Fruit fly (Drosophila melanogaster) whole organism, wandering third instar larva: ENCODE data around the gene mRpS6.

ENCODE experiments used
- Abd-B ChIP-seq: fragments of >200 bp; optimal IDR thresholded peaks from 2 replicates; lab custom pipeline; 2017; ENCODE audit warnings: missing biosample characterization, missing genetic modification characterization
- Hr78 ChIP-seq: fragments of >200 bp; optimal IDR thresholded peaks from 2 replicates; lab custom pipeline; 2017; ENCODE audit warnings: missing biosample characterization, missing genetic modification characterization
- Jra ChIP-seq: sonication (Bioruptor generic); optimal IDR thresholded peaks from 2 replicates; lab custom pipeline; 2016; ENCODE audit warnings: missing biosample characterization, missing genetic modification characterization
- Myc ChIP-seq: fragments of >200 bp; optimal IDR thresholded peaks from 2 replicates; lab custom pipeline; 2017
- OdsH ChIP-seq: fragments of 200-800 bp; sonication (Bioruptor generic); optimal IDR thresholded peaks from 2 replicates; lab custom pipeline; 2016; ENCODE audit warnings: missing biosample characterization, mild to moderate bottlenecking, missing genetic modification characterization
- psq ChIP-seq: fragments of 200-800 bp; sonication (Bioruptor generic); optimal IDR thresholded peaks from 3 replicates; lab custom pipeline; 2017; ENCODE audit warnings: missing biosample characterization, mild to moderate bottlenecking, missing genetic modification characterization, moderate library complexity
- sv ChIP-seq: fragments of 200-800 bp; sonication (Bioruptor generic); optimal IDR thresholded peaks from 3 replicates; lab custom pipeline; 2016; ENCODE audit warnings: missing biosample characterization, missing genetic modification characterization

DNA sequence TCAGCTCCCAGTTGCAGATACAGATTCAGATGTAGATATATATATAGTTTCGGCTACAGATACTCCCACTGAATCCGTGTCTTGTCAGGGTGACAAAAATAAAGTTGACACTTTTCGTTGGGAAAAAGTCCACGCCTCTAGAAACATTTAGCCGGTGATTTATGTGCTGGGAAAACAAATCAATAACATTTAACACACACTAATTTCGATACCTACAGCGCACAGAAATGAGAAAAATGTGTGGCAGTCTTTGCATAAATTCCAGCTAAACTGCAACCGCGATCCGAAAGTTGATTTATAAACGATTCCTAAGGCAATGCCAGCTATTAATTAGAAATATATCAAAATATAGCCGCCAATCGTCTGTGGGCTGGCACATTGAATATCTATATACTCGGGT is 23.9 kb downstream of the mRpS6 start:
- TF ChIP-seq sv (GFP tag; lab: Kevin White, UChicago), result no peak
- TF ChIP-seq Jra (GFP tag; lab: Kevin White, UChicago), result no peak
- no peak for TF ChIP-seq Hr78 (GFP tag; lab: Kevin White, UChicago)
- no peak for TF ChIP-seq psq (GFP tag; lab: Kevin White, UChicago)
- TF ChIP-seq Abd-B (GFP tag; lab: Kevin White, UChicago), result no peak
- TF ChIP-seq Myc, result no peak
- no peak for TF ChIP-seq OdsH (GFP tag; lab: Kevin White, UChicago)
